Worm (Caenorhabditis elegans): ENCODE data around the gene C24D10.5.

The C24D10.5 gene

DNA sequence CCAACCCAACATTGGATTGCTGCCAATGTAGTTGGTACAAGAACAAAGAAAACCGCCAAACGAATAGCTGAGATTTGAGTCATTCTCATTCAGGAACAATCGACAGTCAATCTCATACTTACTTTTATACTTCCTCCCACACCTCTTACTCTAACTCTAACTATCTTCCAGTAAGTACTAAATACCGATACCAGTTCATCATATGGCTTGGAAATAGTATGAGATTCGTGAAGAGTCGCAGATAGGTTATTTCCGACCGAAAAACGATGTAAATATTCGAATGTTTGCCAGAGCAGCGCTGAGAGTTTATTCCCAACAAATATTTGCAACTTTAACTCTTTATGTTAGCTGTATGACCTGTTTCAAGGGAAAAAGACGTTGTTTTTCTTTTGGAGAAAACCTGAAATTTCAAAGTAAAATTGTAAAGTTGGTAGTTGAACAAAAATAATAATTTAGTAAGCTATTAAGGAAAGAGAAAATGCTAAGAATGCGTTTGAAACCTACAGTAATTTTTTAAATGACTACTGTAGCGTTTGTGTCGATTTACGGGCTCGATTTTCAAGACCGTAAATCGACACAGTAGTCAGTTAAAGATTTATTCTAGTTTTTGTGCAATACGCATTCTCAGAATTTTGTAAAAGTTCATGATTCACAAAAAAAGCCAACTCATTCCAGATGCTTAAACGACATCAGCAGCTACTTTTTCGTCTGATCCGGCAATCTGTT is 36.8 kb downstream of the C24D10.5 start, which contains the start of the genes W03F8.6 and mtrf-1L:
W03F8.6 (minus strand) TSS at position 101 of the 726 bp plus-strand sequence.
mtrf-1L (plus strand) TSS at position 676 of the 726 bp plus-strand sequence.
- TF ChIP-seq elt-1 (tag; optimal IDR thresholded peaks at IDR 0.05), result no peak
- peak; percentile 70 for TF ChIP-seq pha-4 (tag; optimal IDR thresholded peaks at IDR 0.05)

DNA sequence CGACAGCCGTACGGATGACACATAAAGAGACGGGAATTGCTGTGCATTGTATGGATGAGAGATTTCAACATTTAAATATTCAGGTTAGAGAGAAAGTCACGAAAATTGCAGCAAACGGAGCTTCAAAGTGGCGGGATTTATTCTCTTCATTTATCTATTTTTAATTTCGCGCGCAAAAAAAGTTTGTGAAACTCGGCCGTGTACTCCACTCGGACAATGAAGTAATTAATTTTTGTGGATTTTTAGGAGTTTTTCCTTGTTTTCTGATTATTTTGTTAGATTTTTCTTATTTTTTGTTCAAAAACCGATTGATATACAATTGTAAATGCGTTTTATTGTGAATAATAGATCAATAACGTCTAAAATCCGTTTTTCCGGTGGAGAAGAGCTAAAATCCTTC is 38.2 kb downstream of the C24D10.5 start:
- TF ChIP-seq ama-1 (optimal IDR thresholded peaks at IDR 0.05), result no peak
- peak; percentile 26 for TF ChIP-seq lin-15B (tag; optimal IDR thresholded peaks at IDR 0.05)

ce11 chrIV:5195531-5195930 is 45.6 kb downstream of the C24D10.5 start, which contains the start of gene gpa-18:
TSS of gene gpa-18 (minus strand) at chrIV:5195631.
- TF ChIP-seq pha-4 (tag; optimal IDR thresholded peaks at IDR 0.05), result no peak
- no peak for TF ChIP-seq R02D3.7 (tag; optimal IDR thresholded peaks at IDR 0.05)
- TF ChIP-seq nhr-77 (tag; optimal IDR thresholded peaks at IDR 0.05), result no peak
- no peak for TF ChIP-seq zag-1 (tag; optimal IDR thresholded peaks at IDR 0.05)
- TF ChIP-seq nhr-28 (tag; optimal IDR thresholded peaks at IDR 0.05), result no peak
- TF ChIP-seq mdl-1 (tag; optimal IDR thresholded peaks at IDR 0.05), result no peak

ce11 chrIV:5200813-5201212 is 50.9 kb downstream of the C24D10.5 start:
- no peak for TF ChIP-seq lsy-12 (tag; optimal IDR thresholded peaks at IDR 0.05)
- TF ChIP-seq hmg-11 (tag; optimal IDR thresholded peaks at IDR 0.05), result no peak
- TF ChIP-seq jun-1 (tag; optimal IDR thresholded peaks at IDR 0.05), result no peak
- no peak for TF ChIP-seq daf-12 (tag; optimal IDR thresholded peaks at IDR 0.05)
- no peak for TF ChIP-seq ztf-4 (tag; optimal IDR thresholded peaks at IDR 0.05)
- no peak for TF ChIP-seq egl-27 (tag; optimal IDR thresholded peaks at IDR 0.05)
- no peak for TF ChIP-seq nhr-25 (tag; optimal IDR thresholded peaks at IDR 0.05)
- TF ChIP-seq pha-4 (tag; optimal IDR thresholded peaks at IDR 0.05), result no peak
- no peak for TF ChIP-seq skn-1 (tag; optimal IDR thresholded peaks at IDR 0.05)
- TF ChIP-seq unc-39 (tag; optimal IDR thresholded peaks at IDR 0.05), result no peak
- no peak for TF ChIP-seq ama-1 (optimal IDR thresholded peaks at IDR 0.05)
- TF ChIP-seq aly-2 (tag; optimal IDR thresholded peaks at IDR 0.05), result no peak
- no peak for TF ChIP-seq fos-1 (tag; optimal IDR thresholded peaks at IDR 0.05)
- no peak for TF ChIP-seq zag-1 (tag; optimal IDR thresholded peaks at IDR 0.05)
- no peak for TF ChIP-seq ceh-82 (tag; optimal IDR thresholded peaks at IDR 0.05)
- no peak for TF ChIP-seq elt-1 (tag; optimal IDR thresholded peaks at IDR 0.05)
- no peak for TF ChIP-seq nhr-12 (tag; optimal IDR thresholded peaks at IDR 0.05)
- TF ChIP-seq ZK546.5 (tag; optimal IDR thresholded peaks at IDR 0.05), result no peak
